Worm (Caenorhabditis elegans) whole organism, L2 larva: ENCODE measurements around the gene nhr-164.

Experiments
- R02D3.7 ChIP-seq: fragments of 150-350 bp; optimal IDR thresholded peaks from 2 replicates; lab custom pipeline; 2014; ENCODE audit warnings: missing biosample characterization, missing genetic modification characterization
- Y55F3AM.14 ChIP-seq: fragments of 200-800 bp; sonication (Bioruptor generic); optimal IDR thresholded peaks from 2 replicates; lab custom pipeline; 2018; ENCODE audit warnings: mild to moderate bottlenecking, missing genetic modification characterization, missing compliant biosample characterization
- ama-1 ChIP-seq: fragments of 150-350 bp; optimal IDR thresholded peaks from 2 replicates; lab custom pipeline; 2018; ENCODE audit warnings: inconsistent platforms
- ceh-16 ChIP-seq: fragments of 150-350 bp; optimal IDR thresholded peaks from 2 replicates; lab custom pipeline; 2014; ENCODE audit warnings: missing biosample characterization, missing genetic modification characterization
- nhr-12 ChIP-seq: fragments of 150-350 bp; optimal IDR thresholded peaks from 2 replicates; lab custom pipeline; 2014; ENCODE audit warnings: missing biosample characterization, missing genetic modification characterization
- unc-62 ChIP-seq: fragments of 150-350 bp; optimal IDR thresholded peaks from 2 replicates; lab custom pipeline; 2014; ENCODE audit warnings: missing biosample characterization, missing genetic modification reagents, missing genetic modification characterization
- zag-1 ChIP-seq: fragments of 150-350 bp; optimal IDR thresholded peaks from 2 replicates; lab custom pipeline; 2014; ENCODE audit warnings: missing biosample characterization, missing genetic modification characterization

ce11 chrV:15268302-15268701, 32.7 kb upstream of the nhr-164 start, which contains the start of gene srw-22:
- TF ChIP-seq ama-1 (lab: Kevin White, UChicago) (no peak), R02D3.7 (tag; lab: Kevin White, UChicago) (no peak), Y55F3AM.14 (GFP tag; lab: Kevin White, UChicago) (no peak), ceh-16 (tag; lab: Kevin White, UChicago) (no peak), unc-62 (GFP tag; lab: Kevin White, UChicago) (no peak), zag-1 (tag; lab: Kevin White, UChicago) (no peak), nhr-12 (tag; lab: Kevin White, UChicago) (no peak)
